Worm (Caenorhabditis elegans) whole organism, mixed stage, embryonic: ENCODE measurements around the gene C27C12.1.

Experiments
- elt-1 ChIP-seq: sonication (generic microtip); optimal IDR thresholded peaks from 2 replicates; lab custom pipeline; 2017; ENCODE audit warnings: missing genetic modification characterization, mild to moderate bottlenecking, missing compliant biosample characterization, antibody characterized with exemption, moderate library complexity, borderline replicate concordance; ENCODE audit not compliant: insufficient read depth
- elt-3 ChIP-seq: fragments of 150-350 bp; optimal IDR thresholded peaks from 2 replicates; lab custom pipeline; 2014; ENCODE audit warnings: missing biosample characterization, missing genetic modification characterization
- lin-13 ChIP-seq: fragments of 150-350 bp; optimal IDR thresholded peaks from 2 replicates; lab custom pipeline; 2014; ENCODE audit warnings: missing biosample characterization, missing genetic modification characterization
- pha-4 ChIP-seq: fragments of 150-350 bp; optimal IDR thresholded peaks from 2 replicates; lab custom pipeline; 2018; ENCODE audit warnings: missing biosample characterization, missing genetic modification reagents, missing genetic modification characterization

DNA sequence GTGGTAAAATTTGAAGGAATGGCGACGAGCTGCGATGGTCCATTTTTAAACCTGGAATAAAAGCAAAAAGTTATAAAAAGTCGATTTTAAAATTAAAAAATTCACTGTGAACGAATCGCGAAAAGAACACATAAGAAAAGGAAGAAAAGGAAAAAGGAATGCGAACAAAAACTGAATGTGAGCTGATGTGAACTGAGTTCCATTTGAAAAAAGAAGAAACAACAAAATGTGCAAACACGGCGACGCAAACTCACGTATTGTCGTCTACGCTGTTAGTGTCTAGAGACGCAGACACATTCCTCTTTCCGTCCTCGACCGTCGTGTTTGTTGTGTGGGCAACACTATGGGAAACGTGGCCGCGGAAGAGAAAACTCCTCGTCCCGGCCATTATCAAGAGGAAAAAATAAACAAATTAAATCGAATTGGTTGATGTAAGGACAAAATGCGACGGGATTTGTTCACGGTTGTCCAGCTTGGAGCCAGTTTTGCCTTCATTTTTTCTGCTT lies at the start of gene C27C12.1, which contains the start of gene C27C12.4:
- TF ChIP-seq elt-1 (tag; lab: Kevin White, UChicago) (no peak), pha-4 (tag; lab: Kevin White, UChicago) (peak; percentile 86), elt-3 (tag; lab: Kevin White, UChicago) (no peak), lin-13 (tag; lab: Kevin White, UChicago) (peak; percentile 55)
